Fruit fly (Drosophila melanogaster) S2 (cell line): ENCODE results near the gene CG6403.

Experiments
- CG8478 ChIP-seq: fragments of >200 bp; optimal IDR thresholded peaks from 2 replicates; lab custom pipeline; 2018
- CTCF ChIP-seq, 2 experiments: fragments of >200 bp; optimal IDR thresholded peaks; 2 replicates each; lab custom pipeline; 2018

DNA sequence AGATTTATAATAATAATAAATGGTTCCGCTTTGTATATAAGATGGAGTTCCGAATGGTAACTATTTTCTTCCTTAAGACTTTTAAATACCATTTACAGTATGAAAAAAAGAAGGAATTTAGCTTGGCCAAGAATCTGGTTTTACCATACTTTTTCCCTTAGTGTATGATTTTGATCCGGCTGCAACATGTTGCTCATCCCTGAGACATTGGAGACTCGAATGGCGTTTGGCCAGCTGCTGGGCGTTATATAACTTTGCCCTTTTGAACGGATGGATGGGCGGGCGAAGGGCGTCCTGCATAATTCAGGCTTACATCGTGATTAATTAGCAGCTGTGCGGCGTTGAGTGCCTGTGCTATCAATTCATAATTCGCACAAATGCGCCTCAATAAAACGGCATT lies 31.8 kb downstream of the CG6403 start:
- TF ChIP-seq CG8478 (no peak), CTCF (optimal IDR thresholded peaks at IDR 0.05; lab: Kevin White, UChicago) (no peak)
